Worm (Caenorhabditis elegans) whole organism, L4 larva: ENCODE data around the gene rpl-18.

Experiments
- F10B5.3 ChIP-seq: sonication (generic microtip); optimal IDR thresholded peaks from 2 replicates; lab custom pipeline; 2016; ENCODE audit warnings: mild to moderate bottlenecking, missing genetic modification characterization, missing compliant biosample characterization
- T20F7.1 ChIP-seq: fragments of 200-800 bp; sonication (Bioruptor generic); optimal IDR thresholded peaks from 2 replicates; lab custom pipeline; 2018; ENCODE audit warnings: mild to moderate bottlenecking, missing genetic modification characterization, missing compliant biosample characterization
- Y105C5A.15 ChIP-seq: fragments of 200-800 bp; sonication (Bioruptor generic); IDR thresholded peaks from 2 replicates; pipeline ENCODE4 v1.3.6; 2022; ENCODE audit warnings: missing genetic modification characterization, missing compliant biosample characterization
- Y75B8A.6 ChIP-seq: fragments of 200-800 bp; sonication (Bioruptor generic); IDR thresholded peaks from 2 replicates; pipeline ENCODE4 v1.3.6; 2022; ENCODE audit warnings: missing genetic modification reagents, missing genetic modification characterization, missing compliant biosample characterization
- ZK337.2 ChIP-seq: fragments of 200-800 bp; sonication (Bioruptor generic); IDR thresholded peaks from 2 replicates; pipeline ENCODE4 v1.3.6; 2022; ENCODE audit warnings: missing genetic modification reagents, missing genetic modification characterization, missing compliant biosample characterization
- aha-1 ChIP-seq: fragments of 150-350 bp; peaks from one replicate; lab custom pipeline; 2014; ENCODE audit warnings: missing biosample characterization, missing genetic modification characterization
- ama-1 ChIP-seq: fragments of 150-350 bp; optimal IDR thresholded peaks from 2 replicates; lab custom pipeline; 2014; ENCODE audit warnings: inconsistent platforms, mixed read lengths
- cey-2 ChIP-seq: sonication (generic microtip); optimal IDR thresholded peaks from 3 replicates; lab custom pipeline; 2017; ENCODE audit warnings: missing genetic modification characterization, mild to moderate bottlenecking, missing compliant biosample characterization, antibody characterized with exemption, borderline replicate concordance; ENCODE audit not compliant: insufficient read depth
- daf-16 ChIP-seq, 3 experiments: sonication (generic microtip); optimal IDR thresholded peaks; 2 replicates each; lab custom pipeline; 2016 to 2017; ENCODE audit warnings: missing genetic modification characterization in 3 of 3, missing genetic modification reagents in 3 of 3, mild to moderate bottlenecking in 2 of 3, missing compliant biosample characterization in 2 of 3, missing biosample characterization in 1 of 3, moderate library complexity in 1 of 3
- daf-19 ChIP-seq: fragments of 200-800 bp; sonication (Bioruptor generic); conservative IDR thresholded peaks from 2 replicates; pipeline ENCODE4 v1.3.6; 2022; ENCODE audit warnings: missing genetic modification characterization, missing compliant biosample characterization
- dmd-6 ChIP-seq: fragments of 200-800 bp; sonication (Bioruptor generic); IDR thresholded peaks from 2 replicates; pipeline ENCODE4 v1.3.6; 2022; ENCODE audit warnings: missing genetic modification reagents, missing genetic modification characterization, missing compliant biosample characterization
- dmd-8 ChIP-seq: fragments of 200-800 bp; sonication (Bioruptor generic); IDR thresholded peaks from 2 replicates; pipeline ENCODE4 v1.3.6; 2022; ENCODE audit warnings: missing genetic modification characterization, missing compliant biosample characterization
- dpl-1 ChIP-seq: fragments of 150-350 bp; optimal IDR thresholded peaks from 2 replicates; lab custom pipeline; 2014; ENCODE audit warnings: missing biosample characterization, missing genetic modification reagents, missing genetic modification characterization
- hmg-1.1 ChIP-seq: fragments of 200-800 bp; sonication (Bioruptor generic); IDR thresholded peaks from 2 replicates; pipeline ENCODE4 v1.3.6; 2022; ENCODE audit warnings: missing genetic modification reagents, missing genetic modification characterization, missing compliant biosample characterization
- jun-1 ChIP-seq: fragments of 150-350 bp; optimal IDR thresholded peaks from 2 replicates; lab custom pipeline; 2014; ENCODE audit warnings: missing biosample characterization, missing genetic modification reagents, missing genetic modification characterization
- lin-15B ChIP-seq: fragments of 150-350 bp; sonication (generic microtip); optimal IDR thresholded peaks from 3 replicates; lab custom pipeline; 2014; ENCODE audit warnings: missing biosample characterization, missing genetic modification characterization
- madf-9 ChIP-seq: fragments of 200-800 bp; sonication (Bioruptor generic); conservative IDR thresholded peaks from 2 replicates; pipeline ENCODE4 v1.3.6; 2022; ENCODE audit warnings: missing genetic modification reagents, missing genetic modification characterization, missing compliant biosample characterization
- mdl-1 ChIP-seq, 2 experiments: fragments of 150-350 bp in 1 of 2; sonication (generic microtip) in 1 of 2; optimal IDR thresholded peaks; 2 replicates each; lab custom pipeline; 2014 to 2017; ENCODE audit warnings: missing biosample characterization in 2 of 2, missing genetic modification characterization in 2 of 2
- mdt-29 ChIP-seq: fragments of 200-800 bp; sonication (Bioruptor generic); IDR thresholded peaks from 2 replicates; pipeline ENCODE4 v1.3.6; 2022; ENCODE audit warnings: missing genetic modification reagents, missing genetic modification characterization, missing compliant biosample characterization
- mxl-2 ChIP-seq: fragments of 200-800 bp; sonication (Bioruptor generic); conservative IDR thresholded peaks from 2 replicates; pipeline ENCODE4 v1.3.6; 2022; ENCODE audit warnings: missing genetic modification reagents, missing genetic modification characterization, missing compliant biosample characterization
- nhr-10 ChIP-seq: fragments of 150-350 bp; optimal IDR thresholded peaks from 2 replicates; lab custom pipeline; 2014; ENCODE audit warnings: missing biosample characterization, missing genetic modification characterization
- nhr-102 ChIP-seq: sonication (generic microtip); optimal IDR thresholded peaks from 2 replicates; lab custom pipeline; 2016; ENCODE audit warnings: mild to moderate bottlenecking, missing genetic modification characterization, moderate library complexity, missing compliant biosample characterization
- nhr-11 ChIP-seq: fragments of 150-350 bp; optimal IDR thresholded peaks from 2 replicates; lab custom pipeline; 2014; ENCODE audit warnings: missing biosample characterization, missing genetic modification characterization
- nhr-76 ChIP-seq: fragments of 150-350 bp; optimal IDR thresholded peaks from 2 replicates; lab custom pipeline; 2014; ENCODE audit warnings: missing biosample characterization, missing genetic modification characterization
- sdz-12 ChIP-seq: fragments of 200-800 bp; sonication (Bioruptor generic); optimal IDR thresholded peaks from 2 replicates; lab custom pipeline; 2018; ENCODE audit warnings: mild to moderate bottlenecking, missing genetic modification characterization, missing compliant biosample characterization
- set-16 ChIP-seq: fragments of 200-800 bp; sonication (Bioruptor generic); IDR thresholded peaks from 2 replicates; pipeline ENCODE4 v1.3.6; 2022; ENCODE audit warnings: missing genetic modification reagents, missing genetic modification characterization, missing compliant biosample characterization
- skn-1 ChIP-seq: fragments of 150-350 bp; optimal IDR thresholded peaks from 2 replicates; lab custom pipeline; 2014; ENCODE audit warnings: missing biosample characterization, missing genetic modification characterization
- tra-1 ChIP-seq: fragments of 200-800 bp; sonication (Bioruptor generic); IDR thresholded peaks from 2 replicates; pipeline ENCODE4 v1.3.6; 2022; ENCODE audit warnings: missing genetic modification reagents, missing genetic modification characterization, missing compliant biosample characterization
- unc-130 ChIP-seq: sonication (generic microtip); optimal IDR thresholded peaks from 2 replicates; lab custom pipeline; 2016; ENCODE audit warnings: missing genetic modification reagents, missing genetic modification characterization, missing compliant biosample characterization
- unc-62 ChIP-seq, 3 experiments: fragments of 150-350 bp in 1 of 3; sonication (generic microtip); optimal IDR thresholded peaks in 2 of 3; peaks in 1 of 3; 1 replicate in 1 of 3; 2 replicates in 2 of 3; lab custom pipeline; 2014 to 2017; ENCODE audit warnings: missing biosample characterization in 3 of 3, missing genetic modification characterization in 3 of 3, missing genetic modification reagents in 3 of 3, missing genotype in 1 of 3
- vab-7 ChIP-seq: fragments of 200-800 bp; sonication (Bioruptor generic); IDR thresholded peaks from 2 replicates; pipeline ENCODE4 v1.3.6; 2022; ENCODE audit warnings: missing genetic modification reagents, missing genetic modification characterization, missing compliant biosample characterization
- zag-1 ChIP-seq: fragments of 150-350 bp; optimal IDR thresholded peaks from 2 replicates; lab custom pipeline; 2014; ENCODE audit warnings: missing biosample characterization, missing genetic modification characterization

Gene rpl-18

DNA sequence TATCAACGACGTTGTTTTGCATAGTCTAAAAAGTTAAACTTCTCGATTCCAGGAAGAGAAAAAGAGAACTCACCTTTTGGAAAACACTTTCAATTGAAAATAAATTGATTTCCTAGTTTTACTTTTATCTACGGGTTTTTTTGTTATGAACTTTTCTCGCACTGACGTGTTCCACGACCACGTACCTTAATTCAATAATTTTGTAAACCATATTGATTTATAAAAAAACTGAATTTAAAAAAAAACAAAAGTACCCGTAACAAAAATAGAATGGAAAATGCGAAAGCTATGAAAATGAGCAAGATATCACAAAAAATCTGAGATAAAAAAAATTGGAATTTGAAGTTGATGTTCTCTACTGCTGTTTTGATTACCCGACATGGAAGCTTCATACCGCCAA lies 35.4 kb upstream of the rpl-18 start, which contains the start of gene C47A4.3:
Gene C47A4.3 (minus strand): TSS at position 101 of the 400 bp plus-strand sequence.
- TF ChIP-seq aha-1 (tag; lab: Kevin White, UChicago) (no peak), hmg-1.1 (GFP tag; lab: Robert Waterston, UW) (no peak), mxl-2 (GFP tag; lab: Robert Waterston, UW) (no peak), nhr-11 (tag; lab: Kevin White, UChicago) (no peak), tra-1 (GFP tag; lab: Robert Waterston, UW) (no peak), mdt-29 (GFP tag; lab: Robert Waterston, UW) (no peak), dpl-1 (GFP tag; lab: Kevin White, UChicago) (no peak), lin-15B (tag; lab: Kevin White, UChicago) (no peak), mdl-1 (tag; optimal IDR thresholded peaks at IDR 0.05; lab: Kevin White, UChicago) (no peak), nhr-102 (no peak), vab-7 (no peak), ama-1 (lab: Kevin White, UChicago) (no peak), nhr-76 (no peak), dmd-6 (GFP tag; lab: Robert Waterston, UW) (no peak), set-16 (GFP tag; lab: Robert Waterston, UW) (no peak), Y75B8A.6 (GFP tag; lab: Robert Waterston, UW) (no peak), Y105C5A.15 (GFP tag; lab: Robert Waterston, UW) (no peak), sdz-12 (GFP tag; lab: Kevin White, UChicago) (no peak), nhr-10 (tag; lab: Kevin White, UChicago) (no peak)

- TF ChIP-seq F10B5.3 (tag; lab: Kevin White, UChicago) (no peak), jun-1 (tag; lab: Kevin White, UChicago) (no peak), zag-1 (tag; lab: Kevin White, UChicago) (no peak), cey-2 (tag; lab: Kevin White, UChicago) (no peak), skn-1 (tag; lab: Kevin White, UChicago) (no peak), dmd-8 (GFP tag; lab: Robert Waterston, UW) (no peak), daf-19 (GFP tag; lab: Robert Waterston, UW) (no peak), unc-130 (GFP tag; lab: Kevin White, UChicago) (no peak), madf-9 (no peak)
Measured at ce11 chrIV:13745409-13745808, 32.3 kb upstream of the rpl-18 start, which contains the start of gene C47A4.5. C47A4.5 (plus strand) TSS chrIV:13745709.

- TF ChIP-seq nhr-11 (tag; lab: Kevin White, UChicago) (peak; percentile 8), unc-62 (GFP tag; optimal IDR thresholded peaks at IDR 0.05 in 1 of 2; lab: Kevin White, UChicago) (peak in 1 of 2 experiments; percentile 7), unc-62 (tag; optimal IDR thresholded peaks at IDR 0.05; lab: Kevin White, UChicago) (no peak), daf-16 (GFP tag; optimal IDR thresholded peaks at IDR 0.05; lab: Kevin White, UChicago) (no peak), daf-16 (tag; optimal IDR thresholded peaks at IDR 0.05; lab: Kevin White, UChicago) (no peak), aha-1 (tag; lab: Kevin White, UChicago) (peak; percentile 73)
Measured at ce11 chrIV:13748798-13749197, 28.9 kb upstream of the rpl-18 start.

DNA sequence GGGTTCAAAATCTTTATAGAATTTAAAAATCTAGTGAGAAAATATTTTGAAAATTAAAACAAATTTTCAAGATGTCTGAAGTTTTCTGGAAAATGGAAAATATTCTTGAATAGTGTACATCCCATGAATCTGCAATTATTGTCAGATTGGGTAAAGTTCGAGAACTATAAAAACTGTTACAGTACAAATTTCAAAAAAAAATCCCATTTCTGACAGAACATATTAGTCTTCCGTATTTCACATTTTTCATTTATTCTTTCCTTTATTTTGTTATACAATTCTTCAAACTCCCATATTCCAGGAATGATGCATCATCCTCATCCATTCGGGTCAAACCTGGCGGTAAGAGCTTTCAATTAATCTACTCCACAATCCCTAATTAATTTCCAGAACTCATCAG lies 27.6 kb upstream of the rpl-18 start, which contains the start of gene sorb-1:
Gene sorb-1 (plus strand): TSS at position 301 of the 400 bp plus-strand sequence.
- peak in 1 of 2 experiments; percentile 21 for TF ChIP-seq unc-62 (GFP tag; optimal IDR thresholded peaks at IDR 0.05 in 1 of 2; lab: Kevin White, UChicago)
- TF ChIP-seq unc-62 (tag; optimal IDR thresholded peaks at IDR 0.05; lab: Kevin White, UChicago) = no peak
- TF ChIP-seq ZK337.2 (GFP tag; lab: Robert Waterston, UW) = no peak
- TF ChIP-seq aha-1 (tag; lab: Kevin White, UChicago) = peak; percentile 11

- TF ChIP-seq lin-15B (tag; lab: Kevin White, UChicago) (no peak), aha-1 (tag; lab: Kevin White, UChicago) (peak; percentile 90), T20F7.1 (GFP tag; lab: Kevin White, UChicago) (no peak), unc-62 (GFP tag; optimal IDR thresholded peaks at IDR 0.05 in 1 of 2; lab: Kevin White, UChicago) (peak in 1 of 2 experiments; percentile 64), unc-62 (tag; optimal IDR thresholded peaks at IDR 0.05; lab: Kevin White, UChicago) (no peak)
Measured at ce11 chrIV:13755619-13756018, 22.0 kb upstream of the rpl-18 start.
